Worm (Caenorhabditis elegans): ENCODE measurements around the gene angl-1.

DNA sequence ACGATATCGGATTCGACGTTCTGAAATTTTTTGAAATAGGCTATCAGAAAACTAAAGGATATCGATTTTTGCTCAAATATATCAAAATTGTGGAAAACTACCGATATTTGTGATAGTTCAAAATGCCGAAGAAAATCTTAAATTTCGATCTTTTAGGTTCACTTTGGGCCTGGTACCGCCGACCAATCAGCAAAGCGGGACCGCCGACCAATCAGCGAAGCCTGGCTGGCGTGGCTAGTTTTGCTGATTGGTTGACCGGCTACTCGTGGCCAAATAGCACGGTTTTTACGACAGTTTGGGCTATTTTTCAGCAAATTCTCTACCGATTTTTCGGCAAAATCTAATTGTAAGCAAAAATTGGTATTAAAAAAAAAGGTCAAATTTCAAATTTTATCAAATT lies 57.3 kb downstream of the angl-1 start:
- TF ChIP-seq pha-4 (tag; optimal IDR thresholded peaks at IDR 0.05) (no peak), mep-1 (tag; optimal IDR thresholded peaks at IDR 0.05) (no peak), lsy-2 (tag; optimal IDR thresholded peaks at IDR 0.05) (no peak), unc-62 (GFP tag; optimal IDR thresholded peaks at IDR 0.05) (no peak), nhr-76 (tag; optimal IDR thresholded peaks at IDR 0.05) (no peak), ztf-11 (tag; optimal IDR thresholded peaks at IDR 0.05) (no peak)
